Worm (Caenorhabditis elegans): ENCODE measurements around the gene K07C5.2.

ce11 chrV:10333843-10334242 is 5.5 kb upstream of the K07C5.2 start:
- TF ChIP-seq flt-1 (GFP tag; IDR thresholded peaks at IDR 0.05): no peak
- TF ChIP-seq ama-1 (optimal IDR thresholded peaks at IDR 0.05): no peak
- TF ChIP-seq hmbx-1 (tag; optimal IDR thresholded peaks at IDR 0.05): no peak
- no peak for TF ChIP-seq hnd-1 (tag; optimal IDR thresholded peaks at IDR 0.05)

All from whole organism, early embryonic.